Worm (Caenorhabditis elegans): ENCODE data around the gene sri-18.

- no peak for TF ChIP-seq Y95B8A.8 (GFP tag; IDR thresholded peaks at IDR 0.05)
- TF ChIP-seq egl-44 (GFP tag; IDR thresholded peaks at IDR 0.05) = no peak
- no peak for TF ChIP-seq mcd-1 (GFP tag; IDR thresholded peaks at IDR 0.05)
- no peak for TF ChIP-seq unc-62 (GFP tag; optimal IDR thresholded peaks at IDR 0.05)
- no peak for TF ChIP-seq lin-40 (tag; optimal IDR thresholded peaks at IDR 0.05)
- no peak for TF ChIP-seq nfya-1 (tag; optimal IDR thresholded peaks at IDR 0.05; ENCODE audit: borderline replicate concordance, insufficient read depth)
Observed at ce11 chrV:10277579-10277978, 17.2 kb upstream of the sri-18 start, which contains the start of gene lys-1.
